Fruit fly (Drosophila melanogaster): ENCODE data around the gene ppk21.

Gene ppk21

dm6 chr3R:29625883-29626282 lies 38.7 kb upstream of the ppk21 start (continued):
- no peak for TF ChIP-seq tna (GFP tag; IDR thresholded peaks at IDR 0.05; ENCODE audit: partially characterized antibody)
- no peak for TF ChIP-seq CG3838 (GFP tag; optimal IDR thresholded peaks at IDR 0.05)
- peak; percentile 44 for TF ChIP-seq Fer3 (tag; optimal IDR thresholded peaks at IDR 0.05)
- TF ChIP-seq corto (GFP tag; optimal IDR thresholded peaks at IDR 0.05): no peak
- 0 out of 2 replicates have a peak, but pooled peaks have one; percentile 6 for TF ChIP-seq CG7372 (GFP tag; IDR thresholded peaks at IDR 0.05)
- peak; percentile 40 for TF ChIP-seq az2 (GFP tag; optimal IDR thresholded peaks at IDR 0.05)
- no peak for TF ChIP-seq CG11093 (GFP tag; IDR thresholded peaks at IDR 0.05)
- TF ChIP-seq CG11695 (GFP tag; IDR thresholded peaks at IDR 0.05): peak; percentile 40; the same call in 1 of the 3 replicates
- TF ChIP-seq CG7963 (GFP tag; IDR thresholded peaks at IDR 0.05; ENCODE audit: partially characterized antibody): no peak
- TF ChIP-seq chif (GFP tag; optimal IDR thresholded peaks at IDR 0.05): peak in 1 of 2 experiments; percentile 18
- peak; percentile 30 for TF ChIP-seq Blimp-1 (GFP tag; optimal IDR thresholded peaks at IDR 0.05)
- peak; percentile 20 for TF ChIP-seq CG8388 (GFP tag; optimal IDR thresholded peaks at IDR 0.05)
- TF ChIP-seq D19A (tag; optimal IDR thresholded peaks at IDR 0.05): peak; percentile 14
- peak; percentile 10 for TF ChIP-seq fd3F (GFP tag; optimal IDR thresholded peaks at IDR 0.05)
- peak; percentile 16 for TF ChIP-seq CG13296 (GFP tag; optimal IDR thresholded peaks at IDR 0.05)
- TF ChIP-seq CG9215 (GFP tag; IDR thresholded peaks at IDR 0.05): 0 out of 2 replicates have a peak, but pooled peaks have one; percentile 13
- TF ChIP-seq lilli (GFP tag; optimal IDR thresholded peaks at IDR 0.05): peak; percentile 33
- peak; percentile 34 for TF ChIP-seq Ptx1 (GFP tag; IDR thresholded peaks at IDR 0.05)
- peak; percentile 45 for TF ChIP-seq Hand (GFP tag; optimal IDR thresholded peaks at IDR 0.05)
- no peak for TF ChIP-seq CG11085 (GFP tag; IDR thresholded peaks at IDR 0.05)
- peak; percentile 32; the same call in 1 of the 3 replicates for TF ChIP-seq Aef1 (GFP tag; IDR thresholded peaks at IDR 0.05)
- peak; percentile 6 for TF ChIP-seq CG6854 (GFP tag; optimal IDR thresholded peaks at IDR 0.05)
- TF ChIP-seq CG14710 (tag; optimal IDR thresholded peaks at IDR 0.05): peak; percentile 8
- no peak for TF ChIP-seq CG4617 (GFP tag; optimal IDR thresholded peaks at IDR 0.05; ENCODE audit: borderline replicate concordance)
- no peak for TF ChIP-seq ab (GFP tag; optimal IDR thresholded peaks at IDR 0.05)
- TF ChIP-seq scrt (GFP tag; optimal IDR thresholded peaks at IDR 0.05): peak; percentile 25
- TF ChIP-seq CG11456 (GFP tag; IDR thresholded peaks at IDR 0.05): peak; percentile 64; the same call in 1 of the 3 replicates
- TF ChIP-seq CG7556 (GFP tag; optimal IDR thresholded peaks at IDR 0.05): peak; percentile 43
- peak; percentile 28 for TF ChIP-seq CG9817 (tag; optimal IDR thresholded peaks at IDR 0.05)
- 0 out of 3 replicates have a peak, but pooled peaks have one; percentile 65 for TF ChIP-seq Dbx (GFP tag; IDR thresholded peaks at IDR 0.05)
- peak; percentile 22 for TF ChIP-seq Hsf (GFP tag; optimal IDR thresholded peaks at IDR 0.05)
- no peak for TF ChIP-seq wor (GFP tag; IDR thresholded peaks at IDR 0.05)
- TF ChIP-seq cwo (GFP tag; optimal IDR thresholded peaks at IDR 0.05): peak; percentile 14
- peak; percentile 13 for TF ChIP-seq CG10267 (tag; optimal IDR thresholded peaks at IDR 0.05)
- TF ChIP-seq CG17359 (tag; optimal IDR thresholded peaks at IDR 0.05): peak; percentile 35
- no peak for TF ChIP-seq Sry-β (GFP tag; optimal IDR thresholded peaks at IDR 0.05)
- TF ChIP-seq CG18262 (tag; optimal IDR thresholded peaks at IDR 0.05): peak; percentile 32
- TF ChIP-seq zen2 (GFP tag; IDR thresholded peaks at IDR 0.05; ENCODE audit: partially characterized antibody): no peak
- no peak for TF ChIP-seq Mrtf (GFP tag; IDR thresholded peaks at IDR 0.05)
- TF ChIP-seq stc (GFP tag; IDR thresholded peaks at IDR 0.05): 0 out of 2 replicates have a peak, but pooled peaks have one; percentile 23
- peak; percentile 24 for TF ChIP-seq HHEX (GFP tag; optimal IDR thresholded peaks at IDR 0.05)
- 0 out of 2 replicates have a peak, but pooled peaks have one; percentile 10 for TF ChIP-seq CG3847 (GFP tag; IDR thresholded peaks at IDR 0.05)
- no peak for TF ChIP-seq CG30431 (GFP tag; optimal IDR thresholded peaks at IDR 0.05)
- peak; percentile 60 for TF ChIP-seq CG31441 (GFP tag; IDR thresholded peaks at IDR 0.05)
- TF ChIP-seq CG17328 (GFP tag; IDR thresholded peaks at IDR 0.05): 0 out of 2 replicates have a peak, but pooled peaks have one; percentile 34
- TF ChIP-seq CG13424 (tag; optimal IDR thresholded peaks at IDR 0.05): peak; percentile 41
- TF ChIP-seq ranshi (GFP tag; IDR thresholded peaks at IDR 0.05): no peak; the same call in 1 of the 2 replicates
- TF ChIP-seq PHDP (tag; optimal IDR thresholded peaks at IDR 0.05): peak; percentile 35
- peak; percentile 3 for TF ChIP-seq CG8924 (tag; optimal IDR thresholded peaks at IDR 0.05)

Measured in whole organism, embryonic.